Fruit fly (Drosophila melanogaster): ENCODE results near the gene Seipin.

Seipin gene

dm6 chrX:2659430-2660075, 40.0 kb downstream of the Seipin start:
- TF ChIP-seq CTCF (optimal IDR thresholded peaks at IDR 0.05) (peak; percentile 85 to 88), CG8478 (optimal IDR thresholded peaks at IDR 0.05) (no peak)

- no peak for TF ChIP-seq CTCF (optimal IDR thresholded peaks at IDR 0.05)
- no peak for TF ChIP-seq CG8478 (optimal IDR thresholded peaks at IDR 0.05)
Observed at dm6 chrX:2661758-2662157, 42.2 kb downstream of the Seipin start.

DNA sequence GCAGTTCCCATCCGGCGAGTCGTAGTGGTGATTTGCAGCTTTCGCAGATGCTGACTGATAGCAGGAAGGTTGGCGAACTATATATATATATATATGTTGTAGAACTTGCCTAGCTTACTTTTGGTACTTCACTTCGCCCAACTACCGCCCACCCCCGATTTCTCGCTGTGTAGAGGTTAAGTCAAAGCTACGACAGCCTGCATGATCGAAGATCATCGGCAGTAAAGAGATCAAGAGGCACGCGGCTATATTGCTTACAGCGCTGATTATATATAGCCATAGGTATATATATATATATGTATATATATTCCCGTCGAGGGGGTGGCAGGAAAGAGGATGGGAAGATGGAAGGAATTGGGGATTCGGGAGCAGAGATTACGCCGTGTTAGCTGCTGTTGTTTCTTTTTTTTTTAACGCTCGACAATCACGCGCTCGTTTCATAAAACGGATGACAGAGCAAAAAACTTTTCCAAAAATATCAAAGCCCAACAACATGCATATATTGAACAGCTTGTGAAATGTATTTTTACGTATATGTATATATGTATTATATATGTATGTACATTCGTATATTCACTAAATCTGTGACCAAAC, 43.0 kb downstream of the Seipin start:
- TF ChIP-seq CTCF (optimal IDR thresholded peaks at IDR 0.05) (no peak), CG8478 (optimal IDR thresholded peaks at IDR 0.05) (no peak)

DNA sequence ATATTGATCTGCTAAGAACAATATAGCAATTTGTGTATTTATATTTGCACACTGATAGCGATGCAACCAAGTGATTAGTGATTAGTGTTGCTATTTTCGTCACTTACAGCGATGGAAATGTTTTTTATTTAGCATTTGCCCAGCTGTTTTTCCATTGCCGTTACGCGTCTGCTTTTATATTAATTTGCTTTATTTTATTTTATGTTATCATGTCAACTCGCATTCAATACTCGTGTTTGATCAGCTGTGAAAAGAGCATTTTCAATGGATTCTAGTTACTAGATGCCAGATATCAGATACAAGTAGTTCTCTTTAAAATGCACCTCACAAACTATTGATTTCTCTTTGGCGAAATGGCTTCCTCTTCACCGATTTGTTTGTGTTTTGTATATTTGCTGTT, 43.8 kb downstream of the Seipin start:
- TF ChIP-seq CG8478 (optimal IDR thresholded peaks at IDR 0.05) (no peak), CTCF (optimal IDR thresholded peaks at IDR 0.05) (no peak)

All from S2 (cell line).